Fruit fly (Drosophila melanogaster) whole organism, pupa: ENCODE data around the gene LManVI.
A peak's percentile ranks its signal among the peaks of the same experiment; 100 is the strongest.

Source experiments
- CG10348 ChIP-seq: fragments of 200-800 bp; sonication (Bioruptor generic); IDR thresholded peaks from 2 replicates; pipeline ENCODE4 v1.3.6; 2022; ENCODE audit warnings: missing biosample characterization, missing genetic modification characterization
- CG12605 ChIP-seq: fragments of 200-800 bp; sonication (Bioruptor generic); IDR thresholded peaks from 2 replicates; pipeline ENCODE4 v1.3.6; 2022; ENCODE audit warnings: missing biosample characterization, missing genetic modification characterization
- CG13204 ChIP-seq: fragments of 200-800 bp; sonication (Bioruptor generic); optimal IDR thresholded peaks from 2 replicates; lab custom pipeline; 2018; ENCODE audit warnings: missing biosample characterization, mild to moderate bottlenecking, missing genetic modification characterization, moderate library complexity
- CG14655 ChIP-seq: fragments of 200-800 bp; sonication (Bioruptor generic); optimal IDR thresholded peaks from 3 replicates; lab custom pipeline; 2017; ENCODE audit warnings: mild to moderate bottlenecking, missing biosample characterization, missing genetic modification reagents, missing genetic modification characterization
- CG15710 ChIP-seq: fragments of 200-800 bp; sonication (Bioruptor generic); optimal IDR thresholded peaks from 2 replicates; lab custom pipeline; 2018; ENCODE audit warnings: missing biosample characterization, mild to moderate bottlenecking, missing genetic modification characterization, moderate library complexity
- CG17806 ChIP-seq: fragments of 200-800 bp; sonication (Bioruptor generic); optimal IDR thresholded peaks from 2 replicates; lab custom pipeline; 2018; ENCODE audit warnings: missing biosample characterization, mild to moderate bottlenecking, missing genetic modification characterization, moderate library complexity
- CG32121 ChIP-seq: fragments of 200-800 bp; sonication (Bioruptor generic); IDR thresholded peaks from 2 replicates; pipeline ENCODE4 v1.3.6; 2022; ENCODE audit warnings: missing biosample characterization, missing genetic modification characterization
- CG34367 ChIP-seq: fragments of 200-800 bp; sonication (Bioruptor generic); optimal IDR thresholded peaks from 2 replicates; lab custom pipeline; 2018; ENCODE audit warnings: missing biosample characterization, mild to moderate bottlenecking, missing genetic modification characterization
- CG4496 ChIP-seq: fragments of 200-800 bp; sonication (Bioruptor generic); IDR thresholded peaks from 3 replicates; pipeline ENCODE4 v1.3.6; 2022; ENCODE audit warnings: missing biosample characterization, missing genetic modification characterization
- CG8159 ChIP-seq: fragments of 200-800 bp; sonication (Bioruptor generic); optimal IDR thresholded peaks from 3 replicates; lab custom pipeline; 2018; ENCODE audit warnings: missing biosample characterization, mild to moderate bottlenecking, missing genetic modification characterization, moderate library complexity
- CG8301 ChIP-seq: fragments of 200-800 bp; sonication (Bioruptor generic); optimal IDR thresholded peaks from 2 replicates; lab custom pipeline; 2018; ENCODE audit warnings: missing biosample characterization, mild to moderate bottlenecking, missing genetic modification characterization
- CG9948 ChIP-seq: fragments of 200-800 bp; sonication (Bioruptor generic); optimal IDR thresholded peaks from 2 replicates; lab custom pipeline; 2018; ENCODE audit warnings: missing biosample characterization, mild to moderate bottlenecking, missing genetic modification characterization, moderate library complexity
- D1 ChIP-seq: fragments of 200-800 bp; sonication (Bioruptor generic); optimal IDR thresholded peaks from 2 replicates; lab custom pipeline; 2018; ENCODE audit warnings: missing biosample characterization, mild to moderate bottlenecking, missing genetic modification characterization, moderate library complexity
- Ets98B ChIP-seq: fragments of 200-800 bp; sonication (Bioruptor generic); IDR thresholded peaks from 2 replicates; pipeline ENCODE4 v1.3.6; 2022; ENCODE audit warnings: missing biosample characterization, missing genetic modification characterization
- Pif1A ChIP-seq: fragments of 200-800 bp; sonication (Bioruptor generic); optimal IDR thresholded peaks from 3 replicates; lab custom pipeline; 2016; ENCODE audit warnings: missing biosample characterization, missing genetic modification characterization
- Pif1B ChIP-seq: fragments of 200-800 bp; sonication (Bioruptor generic); optimal IDR thresholded peaks from 3 replicates; lab custom pipeline; 2016; ENCODE audit warnings: missing biosample characterization, missing genetic modification characterization
- Snoo ChIP-seq: fragments of 200-800 bp; sonication (Bioruptor generic); optimal IDR thresholded peaks from 3 replicates; lab custom pipeline; 2017; ENCODE audit warnings: missing biosample characterization, mild to moderate bottlenecking, missing genetic modification characterization, inconsistent platforms
- fd96Ca ChIP-seq: fragments of 200-800 bp; sonication (Bioruptor generic); IDR thresholded peaks from 3 replicates; pipeline ENCODE4 v1.3.6; 2022; ENCODE audit warnings: missing biosample characterization, missing genetic modification characterization
- gl ChIP-seq: fragments of 200-800 bp; sonication (Bioruptor generic); optimal IDR thresholded peaks from 2 replicates; lab custom pipeline; 2018; ENCODE audit warnings: missing biosample characterization, mild to moderate bottlenecking, missing genetic modification characterization
- rn ChIP-seq: fragments of 200-800 bp; sonication (Bioruptor generic); IDR thresholded peaks from 2 replicates; pipeline ENCODE4 v1.3.6; 2022; ENCODE audit warnings: missing biosample characterization, missing genetic modification characterization

Gene LManVI

DNA sequence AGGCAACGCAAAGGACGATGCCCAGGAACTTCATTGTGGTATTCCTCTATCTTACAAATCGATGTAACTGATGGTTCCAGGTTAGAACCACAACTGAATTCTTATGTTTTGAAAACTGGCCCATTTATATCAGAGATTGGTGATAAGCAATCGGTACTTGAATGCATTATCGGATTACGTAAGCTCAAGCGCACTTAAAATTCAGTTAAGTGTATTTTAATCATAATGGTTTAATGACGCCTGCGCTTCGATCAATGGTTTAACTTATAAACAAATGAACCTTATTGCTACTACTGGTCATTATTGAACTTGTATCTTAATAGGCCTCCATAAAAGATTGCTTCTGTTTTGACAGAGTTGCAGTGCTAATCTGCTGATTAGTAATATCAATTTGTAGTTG lies 4.9 kb downstream of the LManVI start, which contains the start of gene LManV:
Gene LManV (minus strand): TSS at position 101 of the 400 bp plus-strand sequence.
- no peak for TF ChIP-seq CG13204
- no peak for TF ChIP-seq rn
- TF ChIP-seq fd96Ca (GFP tag; lab: Robert Waterston, UW): no peak
- TF ChIP-seq gl (tag; lab: Kevin White, UChicago): no peak
- TF ChIP-seq CG4496 (GFP tag; lab: Robert Waterston, UW): no peak
- no peak for TF ChIP-seq Pif1A (GFP tag; lab: Kevin White, UChicago)
- TF ChIP-seq CG10348 (GFP tag; lab: Robert Waterston, UW): no peak
- TF ChIP-seq CG17806 (tag; lab: Kevin White, UChicago): no peak
- no peak for TF ChIP-seq CG15710
- TF ChIP-seq CG12605 (GFP tag; lab: Robert Waterston, UW): no peak
- TF ChIP-seq, all 21 proteins: peak for 0

dm6 chr2L:8772244-8772643 lies 8.8 kb downstream of the LManVI start, which contains the start of gene LManIV:
Gene LManIV, minus strand, starts transcription at chr2L:8772344.
- no peak for TF ChIP-seq rn
- no peak for TF ChIP-seq CG12605 (GFP tag; lab: Robert Waterston, UW)
- TF ChIP-seq Snoo (tag; lab: Kevin White, UChicago): no peak
- TF ChIP-seq CG13204: no peak
- no peak for TF ChIP-seq CG8301 (tag; lab: Kevin White, UChicago)
- TF ChIP-seq CG10348 (GFP tag; lab: Robert Waterston, UW): no peak
- TF ChIP-seq Pif1B (GFP tag; lab: Kevin White, UChicago): no peak
- no peak for TF ChIP-seq CG17806 (tag; lab: Kevin White, UChicago)
- TF ChIP-seq D1 (tag; lab: Kevin White, UChicago): no peak
- no peak for TF ChIP-seq CG4496 (GFP tag; lab: Robert Waterston, UW)

- TF ChIP-seq rn: no peak
- TF ChIP-seq gl (tag; lab: Kevin White, UChicago): no peak
- no peak for TF ChIP-seq CG12605 (GFP tag; lab: Robert Waterston, UW)
- TF ChIP-seq CG4496 (GFP tag; lab: Robert Waterston, UW): no peak
- no peak for TF ChIP-seq CG34367 (tag; lab: Kevin White, UChicago)
- TF ChIP-seq Pif1B (GFP tag; lab: Kevin White, UChicago): no peak
- TF ChIP-seq D1 (tag; lab: Kevin White, UChicago): no peak
- TF ChIP-seq Pif1A (GFP tag; lab: Kevin White, UChicago): no peak
- TF ChIP-seq CG17806 (tag; lab: Kevin White, UChicago): no peak
- no peak for TF ChIP-seq CG14655 (GFP tag; lab: Kevin White, UChicago)
- no peak for TF ChIP-seq Snoo (tag; lab: Kevin White, UChicago)
- TF ChIP-seq CG8301 (tag; lab: Kevin White, UChicago): no peak
- no peak for TF ChIP-seq CG8159 (tag; lab: Kevin White, UChicago)
- no peak for TF ChIP-seq CG13204
Measured at dm6 chr2L:8768660-8769138, 12.4 kb downstream of the LManVI start, which contains the start of gene LManIII. Gene LManIII, minus strand, starts transcription at chr2L:8768710.

dm6 chr2L:8762833-8763232 lies 18.2 kb downstream of the LManVI start:
- TF ChIP-seq CG8159 (tag; lab: Kevin White, UChicago) (peak; percentile 33), Ets98B (no peak), CG15710 (no peak), CG14655 (GFP tag; lab: Kevin White, UChicago) (peak; percentile 41)

dm6 chr2L:8752022-8752421 lies 29.0 kb downstream of the LManVI start, which contains the start of the genes CG45307 and CG12438:
Gene CG45307, minus strand, starts transcription at chr2L:8752122.
Gene CG12438, plus strand, starts transcription at chr2L:8752285.
- TF ChIP-seq CG8301 (tag; lab: Kevin White, UChicago) (no peak), CG14655 (GFP tag; lab: Kevin White, UChicago) (no peak)

dm6 chr2L:8747480-8747879 lies 33.6 kb downstream of the LManVI start:
- no peak for TF ChIP-seq Pif1A (GFP tag; lab: Kevin White, UChicago)
- TF ChIP-seq CG9948: no peak
- no peak for TF ChIP-seq CG8159 (tag; lab: Kevin White, UChicago)
- no peak for TF ChIP-seq fd96Ca (GFP tag; lab: Robert Waterston, UW)
- TF ChIP-seq CG32121 (GFP tag; lab: Robert Waterston, UW): no peak
- no peak for TF ChIP-seq CG14655 (GFP tag; lab: Kevin White, UChicago)
- TF ChIP-seq Ets98B: no peak
- TF ChIP-seq CG13204: no peak

- no peak for TF ChIP-seq CG4496 (GFP tag; lab: Robert Waterston, UW)
- TF ChIP-seq Ets98B: no peak
- no peak for TF ChIP-seq fd96Ca (GFP tag; lab: Robert Waterston, UW)
- peak; percentile 4 for TF ChIP-seq Pif1B (GFP tag; lab: Kevin White, UChicago)
Measured at dm6 chr2L:8746350-8746759, 34.7 kb downstream of the LManVI start.

- TF ChIP-seq CG4496 (GFP tag; lab: Robert Waterston, UW): no peak
- no peak for TF ChIP-seq D1 (tag; lab: Kevin White, UChicago)
- TF ChIP-seq fd96Ca (GFP tag; lab: Robert Waterston, UW): no peak
- TF ChIP-seq Ets98B: no peak
Measured at dm6 chr2L:8743082-8743481, 38.0 kb downstream of the LManVI start.
